Worm (Caenorhabditis elegans): Measurements from ENCODE around the gene H38K22.6.

DNA sequence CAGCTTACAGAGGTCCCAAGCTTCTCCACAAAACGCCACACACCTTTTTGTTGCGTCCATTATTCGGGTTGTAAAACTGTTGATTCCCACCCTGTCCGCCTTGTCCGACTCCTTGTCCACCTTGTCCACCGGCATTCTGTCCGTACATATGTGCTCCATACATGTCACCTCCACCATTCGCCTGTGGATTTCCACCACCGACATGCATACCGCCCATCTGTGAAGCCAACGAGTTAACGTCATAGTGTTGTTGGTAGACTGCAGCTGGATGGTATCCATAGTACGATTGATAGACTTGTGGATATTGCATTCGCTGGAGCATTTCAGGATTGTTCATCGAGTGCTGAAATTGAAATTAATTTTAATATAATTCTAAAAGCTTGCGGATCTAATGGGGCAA is 42.5 kb upstream of the H38K22.6 start:
- TF ChIP-seq fkh-8 (tag; optimal IDR thresholded peaks at IDR 0.05) (no peak), unc-130 (tag; optimal IDR thresholded peaks at IDR 0.05) (no peak), nhr-76 (tag; optimal IDR thresholded peaks at IDR 0.05) (no peak), snpc-4 (tag; optimal IDR thresholded peaks at IDR 0.05) (no peak), xbp-1 (tag; optimal IDR thresholded peaks at IDR 0.05) (no peak), ama-1 (optimal IDR thresholded peaks at IDR 0.05) (no peak), egl-27 (tag; optimal IDR thresholded peaks at IDR 0.05) (no peak), aha-1 (tag; optimal IDR thresholded peaks at IDR 0.05) (no peak), fos-1 (tag; optimal IDR thresholded peaks at IDR 0.05) (no peak), unc-62 (GFP tag; optimal IDR thresholded peaks at IDR 0.05) (no peak), mab-9 (GFP tag; IDR thresholded peaks at IDR 0.05) (no peak), nhr-20 (tag; optimal IDR thresholded peaks at IDR 0.05) (no peak), fkh-10 (GFP tag; optimal IDR thresholded peaks at IDR 0.05) (no peak), nhr-237 (tag; optimal IDR thresholded peaks at IDR 0.05) (no peak)

Data from whole organism, L1 larva.